Fruit fly (Drosophila melanogaster): ENCODE results near the gene Fas3.

- TF ChIP-seq CTCF (optimal IDR thresholded peaks at IDR 0.05) = no peak
- no peak for TF ChIP-seq CG8478 (optimal IDR thresholded peaks at IDR 0.05)
These were observed 21.4 kb upstream of the Fas3 start for dm6 chr2L:18298541-18298940.
